Fruit fly (Drosophila melanogaster) whole organism: ENCODE results near the gene CG14960.

Experiments used
- CG8478 ChIP-seq: fragments of >200 bp; optimal IDR thresholded peaks from 2 replicates; lab custom pipeline; 2018; ENCODE audit warnings: inconsistent platforms
- Dll ChIP-seq: fragments of >200 bp; optimal IDR thresholded peaks from 2 replicates; lab custom pipeline; 2017
- EcR ChIP-seq, 2 experiments: fragments of >200 bp; optimal IDR thresholded peaks; 2 replicates each; lab custom pipeline; 2017; ENCODE audit warnings: missing biosample characterization in 2 of 2, missing genetic modification characterization in 2 of 2, missing genetic modification reagents in 2 of 2
- pan ChIP-seq: fragments of >200 bp; optimal IDR thresholded peaks from 2 replicates; lab custom pipeline; 2017
- psq ChIP-seq: fragments of >200 bp; optimal IDR thresholded peaks from 2 replicates; lab custom pipeline; 2017
- usp ChIP-seq: fragments of >200 bp; optimal IDR thresholded peaks from 2 replicates; lab custom pipeline; 2017; ENCODE audit warnings: missing biosample characterization, missing genetic modification characterization, mixed read lengths

CG14960 gene

DNA sequence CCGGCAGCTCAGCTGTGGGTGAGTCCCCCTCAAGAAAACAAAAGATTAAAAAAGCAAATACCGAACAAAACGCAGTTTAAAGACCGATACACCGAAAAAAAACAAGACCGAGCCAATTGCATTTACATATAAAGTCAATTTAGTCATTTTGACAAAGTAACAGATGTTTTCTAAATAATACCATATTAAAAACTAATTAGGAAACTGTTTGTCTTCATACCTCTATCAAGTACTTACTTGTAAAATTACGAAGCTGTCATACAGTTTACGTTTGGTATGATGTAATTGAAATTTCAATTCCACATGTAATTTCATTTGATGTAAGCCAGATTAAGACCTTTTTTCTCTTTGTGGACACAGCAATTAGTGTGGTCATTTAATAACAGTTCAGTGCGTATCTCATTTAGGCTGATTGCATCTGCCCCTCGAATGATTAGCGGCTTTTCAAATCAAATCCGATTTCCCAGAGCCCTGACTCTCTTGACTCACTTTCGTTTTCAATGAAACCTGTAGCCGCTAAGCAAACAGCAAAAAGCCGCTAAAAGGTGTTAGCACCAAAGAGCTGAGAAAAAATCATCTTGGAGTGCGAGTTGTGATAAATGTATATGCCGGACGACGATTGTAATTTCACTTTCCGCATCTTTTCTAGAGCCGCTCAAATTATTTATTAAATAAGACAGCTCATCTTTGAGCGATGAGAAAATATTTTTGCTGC, 3.8 kb downstream of the CG14960 start:
- TF ChIP-seq Dll: no peak
- TF ChIP-seq CG8478 (lab: Kevin White, UChicago): no peak

- TF ChIP-seq usp (GFP tag; lab: Kevin White, UChicago): no peak
- no peak for TF ChIP-seq pan (lab: Kevin White, UChicago)
- no peak for TF ChIP-seq Dll
These were observed 6.1 kb downstream of the CG14960 start for dm6 chr3L:3276930-3277329.

DNA sequence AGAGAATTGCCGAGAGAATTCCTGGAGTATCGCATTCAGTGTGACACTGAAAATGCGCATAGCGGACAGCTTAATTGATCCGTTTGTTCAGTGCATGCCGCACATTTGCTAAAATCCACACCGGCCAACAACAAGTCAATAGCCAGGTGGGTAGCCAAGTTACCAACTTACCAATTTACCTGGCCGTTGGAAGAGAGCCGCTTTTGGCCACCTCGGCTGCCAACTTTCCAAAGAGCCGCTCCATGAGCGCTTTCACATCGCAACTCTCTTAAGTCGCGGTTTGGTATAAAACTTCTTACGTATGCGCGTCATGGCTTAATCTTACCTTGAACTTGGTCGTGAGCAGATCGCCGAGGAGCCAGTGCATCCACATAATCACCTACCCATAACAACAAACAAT, 9.1 kb downstream of the CG14960 start, which contains the start of gene CG12017:
TSS of gene CG12017 (plus strand) at position 310 of the 400 bp plus-strand sequence.
- TF ChIP-seq CG8478 (lab: Kevin White, UChicago): no peak
- TF ChIP-seq psq (lab: Kevin White, UChicago): no peak
- TF ChIP-seq EcR (GFP tag; optimal IDR thresholded peaks at IDR 0.05; lab: Kevin White, UChicago): no peak
- TF ChIP-seq Dll: no peak
- no peak for TF ChIP-seq pan (lab: Kevin White, UChicago)
- no peak for TF ChIP-seq usp (GFP tag; lab: Kevin White, UChicago)

DNA sequence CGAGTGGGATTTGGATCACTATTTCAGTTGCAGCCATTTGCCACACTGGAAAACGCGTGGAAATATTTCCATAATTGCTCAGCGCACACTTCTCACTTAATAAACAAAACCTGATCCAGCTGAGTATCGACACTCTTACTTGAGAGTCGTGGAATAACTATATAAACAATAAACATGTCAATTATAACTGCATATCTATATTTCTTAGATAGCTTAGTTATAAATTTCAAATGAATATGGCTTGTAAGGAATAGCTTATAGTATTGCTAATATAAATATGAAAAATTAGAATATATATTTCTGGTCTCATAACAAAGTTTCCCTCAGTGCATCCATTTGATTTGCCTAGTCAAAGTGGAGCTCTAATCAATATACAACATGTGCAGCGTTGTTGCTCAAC, 12.4 kb downstream of the CG14960 start:
- TF ChIP-seq EcR (GFP tag; optimal IDR thresholded peaks at IDR 0.05; lab: Kevin White, UChicago) (no peak), psq (lab: Kevin White, UChicago) (no peak), Dll (no peak), pan (lab: Kevin White, UChicago) (no peak), CG8478 (lab: Kevin White, UChicago) (no peak), usp (GFP tag; lab: Kevin White, UChicago) (no peak)

DNA sequence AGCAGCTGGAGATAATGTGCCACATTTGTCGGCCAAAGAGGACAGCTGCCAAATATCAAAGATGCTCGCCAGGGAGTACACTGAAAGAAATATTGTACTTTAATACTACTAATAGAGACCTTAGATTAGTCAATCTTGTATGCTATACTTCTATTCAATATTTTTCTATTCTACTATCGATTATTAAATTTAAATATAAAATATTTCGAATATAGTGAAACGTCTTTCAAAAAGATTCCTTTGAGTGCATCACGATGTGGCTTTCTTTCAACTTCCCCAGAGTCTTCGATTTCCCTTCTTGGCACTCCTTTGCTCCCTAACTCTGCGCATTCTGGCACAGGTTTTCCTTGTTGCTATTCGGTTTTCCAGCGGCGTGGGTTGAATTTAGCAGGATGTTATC, 14.1 kb downstream of the CG14960 start:
- no peak for TF ChIP-seq EcR (GFP tag; optimal IDR thresholded peaks at IDR 0.05; lab: Kevin White, UChicago)
- TF ChIP-seq pan (lab: Kevin White, UChicago): no peak
- no peak for TF ChIP-seq usp (GFP tag; lab: Kevin White, UChicago)
- no peak for TF ChIP-seq CG8478 (lab: Kevin White, UChicago)
- no peak for TF ChIP-seq Dll
- no peak for TF ChIP-seq psq (lab: Kevin White, UChicago)

dm6 chr3L:3288414-3288813, 17.6 kb downstream of the CG14960 start:
- TF ChIP-seq Dll: no peak
- TF ChIP-seq CG8478 (lab: Kevin White, UChicago): no peak
- no peak for TF ChIP-seq EcR (GFP tag; optimal IDR thresholded peaks at IDR 0.05; lab: Kevin White, UChicago)
- TF ChIP-seq psq (lab: Kevin White, UChicago): no peak
- TF ChIP-seq pan (lab: Kevin White, UChicago): no peak
- TF ChIP-seq usp (GFP tag; lab: Kevin White, UChicago): no peak

DNA sequence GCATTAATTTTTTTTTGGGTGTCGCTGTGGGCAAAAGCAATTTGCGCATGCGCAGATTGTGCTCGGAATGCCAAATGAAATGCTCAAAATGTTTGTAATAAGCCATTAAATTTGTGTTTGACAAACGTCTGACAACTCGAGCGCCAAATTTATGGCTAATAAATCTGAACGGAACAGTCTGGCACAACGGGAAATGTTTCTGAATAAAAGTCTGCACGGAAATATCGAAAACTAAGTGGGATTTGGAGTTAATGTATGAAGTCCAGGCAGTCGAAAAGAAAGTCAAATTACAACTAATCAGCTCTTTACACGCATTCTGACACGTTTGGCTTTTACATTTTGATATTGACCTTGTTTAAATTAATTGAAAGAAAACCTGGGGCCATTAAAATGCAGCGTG, 20.3 kb downstream of the CG14960 start, which contains the start of gene CG12009:
TSS of gene CG12009 (plus strand) at position 301 of the 400 bp plus-strand sequence.
- no peak for TF ChIP-seq psq (lab: Kevin White, UChicago)
- TF ChIP-seq CG8478 (lab: Kevin White, UChicago): no peak
- no peak for TF ChIP-seq pan (lab: Kevin White, UChicago)
- no peak for TF ChIP-seq usp (GFP tag; lab: Kevin White, UChicago)
- TF ChIP-seq Dll: no peak
- TF ChIP-seq EcR (GFP tag; optimal IDR thresholded peaks at IDR 0.05; lab: Kevin White, UChicago): no peak

- no peak for TF ChIP-seq usp (GFP tag; lab: Kevin White, UChicago)
- TF ChIP-seq psq (lab: Kevin White, UChicago): no peak
- TF ChIP-seq CG8478 (lab: Kevin White, UChicago): no peak
- no peak for TF ChIP-seq Dll
- TF ChIP-seq pan (lab: Kevin White, UChicago): no peak
- TF ChIP-seq EcR (GFP tag; optimal IDR thresholded peaks at IDR 0.05; lab: Kevin White, UChicago): no peak
These were observed 29.5 kb downstream of the CG14960 start for dm6 chr3L:3300345-3300744.

dm6 chr3L:3301171-3301738, 30.4 kb downstream of the CG14960 start:
- TF ChIP-seq Dll: no peak
- no peak for TF ChIP-seq psq (lab: Kevin White, UChicago)
- no peak for TF ChIP-seq usp (GFP tag; lab: Kevin White, UChicago)
- no peak for TF ChIP-seq EcR (GFP tag; optimal IDR thresholded peaks at IDR 0.05; lab: Kevin White, UChicago)
- no peak for TF ChIP-seq pan (lab: Kevin White, UChicago)
- TF ChIP-seq CG8478 (lab: Kevin White, UChicago): no peak

DNA sequence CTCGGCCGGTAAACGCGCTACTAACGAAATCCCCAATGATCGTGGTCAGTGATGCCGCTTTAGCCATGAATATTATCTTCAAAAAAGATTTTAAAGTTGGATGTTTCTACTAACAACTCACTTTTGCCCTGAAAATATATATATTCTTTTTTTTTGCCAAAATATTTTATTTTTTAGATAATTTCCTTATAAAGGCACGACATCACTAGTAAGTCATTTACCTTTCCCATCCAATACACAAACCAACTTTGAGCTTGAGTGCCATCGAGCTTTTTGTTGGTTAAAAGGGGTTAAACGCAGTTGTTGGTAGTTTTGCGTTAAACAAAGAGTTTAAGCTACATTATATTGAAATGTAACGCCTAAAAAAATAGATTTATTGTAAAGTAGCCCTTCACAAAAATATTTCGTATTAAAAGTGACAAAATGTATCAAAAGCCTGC, 32.3 kb downstream of the CG14960 start, which contains the start of gene CG14968:
TSS of gene CG14968 (minus strand) at position 26 of the 440 bp plus-strand sequence.
- no peak for TF ChIP-seq usp (GFP tag; lab: Kevin White, UChicago)
- TF ChIP-seq pan (lab: Kevin White, UChicago): no peak
- TF ChIP-seq psq (lab: Kevin White, UChicago): no peak
- no peak for TF ChIP-seq EcR (GFP tag; optimal IDR thresholded peaks at IDR 0.05; lab: Kevin White, UChicago)

DNA sequence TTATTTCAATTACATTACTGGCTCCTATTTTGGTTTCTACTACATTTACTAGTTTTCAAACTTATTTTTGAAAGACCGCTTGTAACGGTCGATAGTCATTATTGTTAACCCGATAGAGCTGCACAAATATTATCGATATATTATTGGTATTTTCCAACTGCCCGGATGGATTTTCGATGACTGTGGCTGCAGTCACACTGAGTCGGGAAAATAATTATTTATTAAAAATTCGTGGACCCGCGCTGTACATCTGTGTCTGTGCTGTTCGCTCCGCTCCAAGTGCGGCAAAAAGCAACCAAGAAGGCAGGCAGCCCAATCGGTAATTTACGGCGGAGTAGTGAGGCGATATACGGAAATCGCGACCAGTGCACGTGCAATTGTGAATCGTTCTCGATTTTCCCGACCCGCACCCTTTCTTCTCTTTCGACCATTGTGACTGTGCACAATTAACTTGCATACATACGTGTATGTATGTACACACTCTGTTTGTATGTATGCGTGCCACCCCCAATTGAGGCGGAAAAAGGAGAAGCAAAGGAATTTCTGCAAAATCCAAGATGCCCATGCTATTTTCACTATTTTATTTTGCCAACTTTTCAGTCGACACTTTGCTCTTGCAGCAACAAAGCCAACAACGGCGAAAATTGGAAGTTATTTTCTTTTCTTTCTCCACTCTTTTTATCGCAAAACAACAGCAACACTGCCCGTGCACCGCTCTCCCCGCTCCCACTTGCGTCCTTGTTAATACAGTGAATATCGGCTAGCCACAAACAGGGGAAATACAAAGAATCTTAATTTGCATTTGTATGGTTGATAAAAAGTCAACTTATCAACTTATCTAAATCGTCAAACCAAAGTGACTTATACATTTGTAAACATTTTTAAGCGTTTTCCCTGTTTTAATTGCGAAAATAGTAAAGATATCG, 33.0 kb downstream of the CG14960 start, which contains the start of gene ZnT63C:
TSS of gene ZnT63C (plus strand) at position 175 of the 926 bp plus-strand sequence.
- TF ChIP-seq CG8478 (lab: Kevin White, UChicago): no peak
- no peak for TF ChIP-seq psq (lab: Kevin White, UChicago)
- TF ChIP-seq pan (lab: Kevin White, UChicago): no peak
- no peak for TF ChIP-seq EcR (GFP tag; optimal IDR thresholded peaks at IDR 0.05; lab: Kevin White, UChicago)
- no peak for TF ChIP-seq usp (GFP tag; lab: Kevin White, UChicago)
- no peak for TF ChIP-seq Dll
